ENCODE assay signal across 5 worm cellular contexts in genomic region chrIV:14614176-14614740, ce11.
TF ChIP-seq lines count a peak whose summit lies in the region.

No protein-coding gene starts in this region.

TF ChIP-seq in whole organism, L1 larva, 84 proteins besides CTCF, POLR2A, EP300 and RAD21 (continues in another document):
- TF ChIP-seq dpl-1 (GFP tag; optimal IDR thresholded peaks at IDR 0.05; lab: Kevin White, UChicago) (peak in 1 of 3 experiments; percentile 4), nhr-90 (tag; optimal IDR thresholded peaks at IDR 0.05; lab: Kevin White, UChicago; ENCODE audit: poor library complexity) (peak; percentile 67), tbx-2 (tag; optimal IDR thresholded peaks at IDR 0.05; lab: Kevin White, UChicago) (peak; percentile 52), isw-1 (GFP tag; IDR thresholded peaks at IDR 0.05; lab: Robert Waterston, UW) (no peak), nhr-20 (tag; optimal IDR thresholded peaks at IDR 0.05; lab: Kevin White, UChicago) (peak; percentile 87), tlp-1 (tag; optimal IDR thresholded peaks at IDR 0.05; lab: Kevin White, UChicago) (no peak), C16A3.4 (tag; optimal IDR thresholded peaks at IDR 0.05; lab: Kevin White, UChicago) (no peak), nhr-85 (tag; lab: Kevin White, UChicago) (peak; percentile 94), fkh-8 (tag; optimal IDR thresholded peaks at IDR 0.05; lab: Kevin White, UChicago) (peak; percentile 40), vab-15 (tag; optimal IDR thresholded peaks at IDR 0.05; lab: Kevin White, UChicago) (peak; percentile 5), lin-14 (GFP tag; optimal IDR thresholded peaks at IDR 0.05; lab: Kevin White, UChicago) (peak; percentile 63), efl-1 (optimal IDR thresholded peaks at IDR 0.05; lab: Kevin White, UChicago) (no peak), efl-1 (GFP tag; optimal IDR thresholded peaks at IDR 0.05 in 1 of 2; lab: Kevin White, UChicago) (peak in 1 of 2 experiments; percentile 66), nhr-19 (GFP tag; conservative IDR thresholded peaks at IDR 0.05; lab: Robert Waterston, UW) (peak; percentile 77), irx-1 (tag; optimal IDR thresholded peaks at IDR 0.05; lab: Kevin White, UChicago) (peak; percentile 22), xbp-1 (tag; optimal IDR thresholded peaks at IDR 0.05; lab: Kevin White, UChicago) (peak; percentile 10), hlh-17 (GFP tag; optimal IDR thresholded peaks at IDR 0.05; lab: Kevin White, UChicago; ENCODE audit: borderline replicate concordance) (no peak), swsn-7 (tag; optimal IDR thresholded peaks at IDR 0.05; lab: Kevin White, UChicago) (no peak)

TF ChIP-seq in whole organism, L2 larva, 48 proteins besides CTCF, POLR2A, EP300 and RAD21 (continues in another document):
- peak; percentile 34 for TF ChIP-seq gmeb-1 (tag; optimal IDR thresholded peaks at IDR 0.05; lab: Kevin White, UChicago)
- TF ChIP-seq mdl-1 (tag; optimal IDR thresholded peaks at IDR 0.05; lab: Kevin White, UChicago): peak; percentile 31 to 32
- TF ChIP-seq Y55F3AM.14 (GFP tag; optimal IDR thresholded peaks at IDR 0.05; lab: Kevin White, UChicago): peak; percentile 51
- no peak for TF ChIP-seq lin-13 (GFP tag; optimal IDR thresholded peaks at IDR 0.05; lab: Kevin White, UChicago)
- TF ChIP-seq nhr-77 (tag; optimal IDR thresholded peaks at IDR 0.05; lab: Kevin White, UChicago): no peak
- peak; percentile 80 for TF ChIP-seq nhr-25 (tag; optimal IDR thresholded peaks at IDR 0.05; lab: Kevin White, UChicago)
- TF ChIP-seq alr-1 (tag; optimal IDR thresholded peaks at IDR 0.05; lab: Kevin White, UChicago): no peak
- TF ChIP-seq aly-2 (tag; optimal IDR thresholded peaks at IDR 0.05; lab: Kevin White, UChicago): no peak
- no peak for TF ChIP-seq ama-1 (optimal IDR thresholded peaks at IDR 0.05; lab: Kevin White, UChicago)
- TF ChIP-seq unc-39 (tag; optimal IDR thresholded peaks at IDR 0.05; lab: Kevin White, UChicago): no peak
- peak; percentile 92 for TF ChIP-seq nhr-21 (tag; optimal IDR thresholded peaks at IDR 0.05; lab: Kevin White, UChicago)
- peak; percentile 81 for TF ChIP-seq sma-3 (GFP tag; optimal IDR thresholded peaks at IDR 0.05; lab: Kevin White, UChicago)
- peak; percentile 62 for TF ChIP-seq crh-2 (tag; optimal IDR thresholded peaks at IDR 0.05; lab: Kevin White, UChicago)
- TF ChIP-seq nhr-129 (tag; optimal IDR thresholded peaks at IDR 0.05; lab: Kevin White, UChicago): peak; percentile 75
- TF ChIP-seq nhr-6 (tag; optimal IDR thresholded peaks at IDR 0.05; lab: Kevin White, UChicago): peak; percentile 44
- no peak for TF ChIP-seq nhr-10 (tag; optimal IDR thresholded peaks at IDR 0.05; lab: Kevin White, UChicago)
- TF ChIP-seq lin-11 (tag; optimal IDR thresholded peaks at IDR 0.05; lab: Kevin White, UChicago): no peak
- no peak for TF ChIP-seq R02D3.7 (tag; optimal IDR thresholded peaks at IDR 0.05; lab: Kevin White, UChicago)
- peak; percentile 94 for TF ChIP-seq sma-9 (GFP tag; optimal IDR thresholded peaks at IDR 0.05; lab: Kevin White, UChicago)
- no peak for TF ChIP-seq sma-9 (tag; optimal IDR thresholded peaks at IDR 0.05; lab: Kevin White, UChicago)

TF ChIP-seq in whole organism, L3 larva, 47 proteins besides CTCF, POLR2A, EP300 and RAD21:
- TF ChIP-seq nhr-77 (tag; optimal IDR thresholded peaks at IDR 0.05; lab: Kevin White, UChicago) (no peak), R02D3.7 (tag; optimal IDR thresholded peaks at IDR 0.05; lab: Kevin White, UChicago) (peak; percentile 8), ama-1 (optimal IDR thresholded peaks at IDR 0.05; lab: Kevin White, UChicago) (peak; percentile 84), elt-3 (tag; optimal IDR thresholded peaks at IDR 0.05; lab: Kevin White, UChicago) (peak; percentile 55 to 82 (median 69)), nhr-25 (tag; optimal IDR thresholded peaks at IDR 0.05; lab: Kevin White, UChicago) (peak; percentile 65), mml-1 (tag; optimal IDR thresholded peaks at IDR 0.05; lab: Kevin White, UChicago) (no peak), snpc-4 (tag; optimal IDR thresholded peaks at IDR 0.05; lab: Kevin White, UChicago) (no peak), unc-62 (GFP tag; optimal IDR thresholded peaks at IDR 0.05; lab: Kevin White, UChicago) (peak; percentile 0), ztf-4 (tag; optimal IDR thresholded peaks at IDR 0.05; lab: Kevin White, UChicago) (peak; percentile 44), nhr-11 (tag; optimal IDR thresholded peaks at IDR 0.05; lab: Kevin White, UChicago) (peak; percentile 65), tbx-2 (tag; optimal IDR thresholded peaks at IDR 0.05; lab: Kevin White, UChicago) (peak; percentile 23), elt-2 (tag; optimal IDR thresholded peaks at IDR 0.05; lab: Kevin White, UChicago) (peak; percentile 11), aly-2 (tag; optimal IDR thresholded peaks at IDR 0.05; lab: Kevin White, UChicago) (no peak), pha-4 (tag; optimal IDR thresholded peaks at IDR 0.05; lab: Kevin White, UChicago) (peak; percentile 1), nhr-23 (tag; optimal IDR thresholded peaks at IDR 0.05; lab: Kevin White, UChicago) (peak; percentile 83), nfya-1 (tag; optimal IDR thresholded peaks at IDR 0.05; lab: Kevin White, UChicago; ENCODE audit: insufficient read depth) (peak; percentile 42), nhr-43 (tag; optimal IDR thresholded peaks at IDR 0.05; lab: Kevin White, UChicago; ENCODE audit: poor library complexity, severe bottlenecking) (peak; percentile 91)

TF ChIP-seq in whole organism, L4 larva, 104 proteins besides CTCF, POLR2A, EP300 and RAD21 (continues in another document):
- TF ChIP-seq cey-2 (tag; optimal IDR thresholded peaks at IDR 0.05; lab: Kevin White, UChicago; ENCODE audit: borderline replicate concordance, insufficient read depth) (peak; percentile 10), hif-1 (tag; optimal IDR thresholded peaks at IDR 0.05; lab: Kevin White, UChicago) (peak in 1 of 2 experiments; percentile 41), mep-1 (tag; optimal IDR thresholded peaks at IDR 0.05; lab: Kevin White, UChicago) (peak; percentile 7), hlh-30 (tag; optimal IDR thresholded peaks at IDR 0.05; lab: Kevin White, UChicago; ENCODE audit: insufficient read depth) (peak; percentile 67), mdl-1 (tag; optimal IDR thresholded peaks at IDR 0.05; lab: Kevin White, UChicago) (peak in 1 of 2 experiments; percentile 77), mxl-3 (GFP tag; optimal IDR thresholded peaks at IDR 0.05; lab: Kevin White, UChicago) (peak; percentile 61), set-16 (GFP tag; IDR thresholded peaks at IDR 0.05; lab: Robert Waterston, UW) (no peak), nhr-102 (tag; optimal IDR thresholded peaks at IDR 0.05; lab: Kevin White, UChicago) (no peak), nhr-48 (tag; optimal IDR thresholded peaks at IDR 0.05; lab: Kevin White, UChicago) (peak; percentile 58), ceh-32 (tag; optimal IDR thresholded peaks at IDR 0.05; lab: Kevin White, UChicago; ENCODE audit: poor library complexity) (no peak), aha-1 (tag; lab: Kevin White, UChicago) (no peak), ama-1 (optimal IDR thresholded peaks at IDR 0.05; lab: Kevin White, UChicago) (peak; percentile 11), egl-43 (GFP tag; IDR thresholded peaks at IDR 0.05; lab: Robert Waterston, UW) (no peak), nhr-6 (tag; optimal IDR thresholded peaks at IDR 0.05; lab: Kevin White, UChicago) (peak; percentile 11), nhr-11 (tag; optimal IDR thresholded peaks at IDR 0.05; lab: Kevin White, UChicago) (peak; percentile 8), zfp-2 (tag; optimal IDR thresholded peaks at IDR 0.05; lab: Kevin White, UChicago) (no peak), dve-1 (tag; optimal IDR thresholded peaks at IDR 0.05; lab: Kevin White, UChicago; ENCODE audit: insufficient read depth) (peak; percentile 67), dmd-9 (GFP tag; IDR thresholded peaks at IDR 0.05; lab: Robert Waterston, UW) (no peak), hlh-11 (tag; optimal IDR thresholded peaks at IDR 0.05; lab: Kevin White, UChicago) (peak; percentile 66), ceh-44 (GFP tag; IDR thresholded peaks at IDR 0.05; lab: Robert Waterston, UW) (no peak), nhr-10 (tag; optimal IDR thresholded peaks at IDR 0.05; lab: Kevin White, UChicago) (peak; percentile 46), ctbp-1 (GFP tag; IDR thresholded peaks at IDR 0.05; lab: Robert Waterston, UW) (no peak)

TF ChIP-seq in whole organism, young adult, 124 proteins besides CTCF, POLR2A, EP300 and RAD21 (continues in another document):
- TF ChIP-seq sea-2 (GFP tag; IDR thresholded peaks at IDR 0.05; lab: Robert Waterston, UW) (no peak), repo-1 (tag; optimal IDR thresholded peaks at IDR 0.05; lab: Kevin White, UChicago) (no peak), aptf-2 (GFP tag; conservative IDR thresholded peaks at IDR 0.05; lab: Robert Waterston, UW) (no peak), lir-1 (GFP tag; conservative IDR thresholded peaks at IDR 0.05; lab: Robert Waterston, UW) (no peak), lin-40 (tag; optimal IDR thresholded peaks at IDR 0.05; lab: Kevin White, UChicago) (peak; percentile 51), Y67H2A.10 (GFP tag; conservative IDR thresholded peaks at IDR 0.05; lab: Robert Waterston, UW) (no peak), aptf-3 (GFP tag; IDR thresholded peaks at IDR 0.05; lab: Robert Waterston, UW) (no peak), nfya-2 (GFP tag; IDR thresholded peaks at IDR 0.05; lab: Robert Waterston, UW) (no peak), attf-5 (GFP tag; optimal IDR thresholded peaks at IDR 0.05; lab: Kevin White, UChicago) (no peak), ztf-26 (tag; optimal IDR thresholded peaks at IDR 0.05; lab: Kevin White, UChicago) (peak; percentile 25), die-1 (tag; optimal IDR thresholded peaks at IDR 0.05; lab: Kevin White, UChicago) (peak; percentile 28), cebp-2 (GFP tag; IDR thresholded peaks at IDR 0.05; lab: Robert Waterston, UW) (0 out of 2 replicates have a peak, but pooled peaks have one; percentile 48), attf-6 (GFP tag; IDR thresholded peaks at IDR 0.05; lab: Robert Waterston, UW) (no peak), K11D2.4 (GFP tag; IDR thresholded peaks at IDR 0.05; lab: Robert Waterston, UW) (no peak), cebp-1 (GFP tag; IDR thresholded peaks at IDR 0.05; lab: Robert Waterston, UW) (no peak), cebp-1 (tag; optimal IDR thresholded peaks at IDR 0.05; lab: Kevin White, UChicago) (peak; percentile 23), unc-130 (GFP tag; optimal IDR thresholded peaks at IDR 0.05; lab: Kevin White, UChicago) (no peak), ztf-6 (GFP tag; IDR thresholded peaks at IDR 0.05; lab: Robert Waterston, UW) (no peak), F49E8.2 (tag; optimal IDR thresholded peaks at IDR 0.05; lab: Kevin White, UChicago; ENCODE audit: insufficient read depth) (no peak), mes-4 (tag; optimal IDR thresholded peaks at IDR 0.05; lab: Kevin White, UChicago) (no peak), ZK185.1 (tag; optimal IDR thresholded peaks at IDR 0.05; lab: Kevin White, UChicago; ENCODE audit: poor library complexity, severe bottlenecking) (peak; percentile 3), nhr-80 (tag; optimal IDR thresholded peaks at IDR 0.05; lab: Kevin White, UChicago) (peak; percentile 9), somi-1 (GFP tag; optimal IDR thresholded peaks at IDR 0.05; lab: Kevin White, UChicago) (peak; percentile 47), ama-1 (optimal IDR thresholded peaks at IDR 0.05; lab: Kevin White, UChicago) (peak; percentile 19), ama-1 (GFP tag; optimal IDR thresholded peaks at IDR 0.05; lab: Kevin White, UChicago) (no peak)
